Worm (Caenorhabditis elegans) whole organism, late embryonic: ENCODE data around the gene R02E4.1.

Source experiments
- C08G9.2 ChIP-seq: sonication (generic microtip); optimal IDR thresholded peaks from 2 replicates; lab custom pipeline; 2016; ENCODE audit warnings: mild to moderate bottlenecking, missing genetic modification characterization, moderate library complexity, missing compliant biosample characterization
- ceh-2 ChIP-seq: sonication (generic microtip); optimal IDR thresholded peaks from 2 replicates; lab custom pipeline; 2016; ENCODE audit warnings: missing genotype, missing genetic modification characterization, missing compliant biosample characterization
- ceh-6 ChIP-seq: fragments of 200-800 bp; sonication (Bioruptor generic); optimal IDR thresholded peaks from 2 replicates; lab custom pipeline; 2018; ENCODE audit warnings: mild to moderate bottlenecking, missing genetic modification characterization, missing compliant biosample characterization
- gmeb-2 ChIP-seq: sonication (generic microtip); optimal IDR thresholded peaks from 2 replicates; lab custom pipeline; 2016; ENCODE audit warnings: missing genetic modification characterization, inconsistent platforms, missing compliant biosample characterization
- hlh-30 ChIP-seq: sonication (generic microtip); optimal IDR thresholded peaks from 2 replicates; lab custom pipeline; 2017; ENCODE audit warnings: antibody characterized with exemption, missing genetic modification characterization, missing compliant biosample characterization; ENCODE audit not compliant: insufficient read depth
- pax-1 ChIP-seq: fragments of 150-350 bp; optimal IDR thresholded peaks from 2 replicates; lab custom pipeline; 2014; ENCODE audit warnings: missing biosample characterization, missing genetic modification characterization
- pha-4 ChIP-seq: fragments of 150-350 bp; optimal IDR thresholded peaks from 2 replicates; lab custom pipeline; 2018; ENCODE audit warnings: missing biosample characterization, missing genetic modification reagents, missing genetic modification characterization
- pqm-1 ChIP-seq: sonication (generic microtip); optimal IDR thresholded peaks from 2 replicates; lab custom pipeline; 2016; ENCODE audit warnings: missing genetic modification characterization, missing compliant biosample characterization
- tbx-2 ChIP-seq: sonication (generic microtip); optimal IDR thresholded peaks from 2 replicates; lab custom pipeline; 2016; ENCODE audit warnings: missing genetic modification characterization, missing compliant biosample characterization
- ttx-3 ChIP-seq: sonication (generic microtip); optimal IDR thresholded peaks from 2 replicates; lab custom pipeline; 2016; ENCODE audit warnings: missing genetic modification reagents, missing genetic modification characterization, missing compliant biosample characterization
- unc-86 ChIP-seq: sonication (generic microtip); optimal IDR thresholded peaks from 2 replicates; lab custom pipeline; 2016; ENCODE audit warnings: missing genetic modification characterization, missing compliant biosample characterization

DNA sequence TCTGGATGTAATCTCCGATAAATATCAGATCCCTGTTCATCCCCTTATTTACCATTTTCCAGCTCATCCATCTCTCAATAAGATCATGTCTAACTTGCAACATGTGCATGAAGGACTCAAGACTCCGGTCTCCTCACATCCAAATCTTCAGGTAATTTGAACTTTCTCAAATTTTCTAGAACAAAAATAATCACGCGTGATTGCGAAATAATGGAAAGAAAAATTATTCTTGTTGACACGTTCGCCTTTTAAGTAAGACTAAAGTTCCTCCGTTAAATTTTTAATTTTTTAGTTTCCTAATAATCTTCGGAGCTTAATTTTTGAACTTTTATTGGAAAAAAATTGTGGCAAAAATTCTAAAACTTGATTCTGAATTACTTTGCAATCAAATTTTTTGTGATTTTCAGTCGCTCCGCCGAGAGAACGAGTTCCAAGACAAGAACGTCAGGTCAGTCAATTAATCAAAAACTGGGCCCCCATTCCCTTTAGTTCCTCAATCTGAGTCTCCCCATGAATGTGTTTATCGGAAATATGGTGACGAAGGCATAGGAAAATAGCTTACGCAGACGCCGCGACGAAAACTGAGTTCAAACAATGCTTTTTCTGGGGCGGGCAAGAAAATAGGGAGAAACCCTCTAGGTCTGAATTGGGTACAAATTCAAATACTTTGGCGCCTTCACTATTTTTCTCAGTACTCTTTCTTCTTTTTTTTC lies 33.3 kb upstream of the R02E4.1 start:
- TF ChIP-seq pax-1 (tag; lab: Kevin White, UChicago) = no peak
- no peak for TF ChIP-seq hlh-30 (tag; lab: Kevin White, UChicago)
- TF ChIP-seq pha-4 (tag; lab: Kevin White, UChicago) = no peak
- TF ChIP-seq gmeb-2 = no peak
- no peak for TF ChIP-seq ceh-2
- no peak for TF ChIP-seq pqm-1 (tag; lab: Kevin White, UChicago)
- no peak for TF ChIP-seq C08G9.2 (tag; lab: Kevin White, UChicago)
- TF ChIP-seq ceh-6 (GFP tag; lab: Kevin White, UChicago) = no peak
- no peak for TF ChIP-seq tbx-2 (tag; lab: Kevin White, UChicago)
- no peak for TF ChIP-seq ttx-3 (tag; lab: Kevin White, UChicago)
- TF ChIP-seq unc-86 (tag; lab: Kevin White, UChicago) = no peak
